Worm (Caenorhabditis elegans): Measurements from ENCODE around the gene picc-1.

DNA sequence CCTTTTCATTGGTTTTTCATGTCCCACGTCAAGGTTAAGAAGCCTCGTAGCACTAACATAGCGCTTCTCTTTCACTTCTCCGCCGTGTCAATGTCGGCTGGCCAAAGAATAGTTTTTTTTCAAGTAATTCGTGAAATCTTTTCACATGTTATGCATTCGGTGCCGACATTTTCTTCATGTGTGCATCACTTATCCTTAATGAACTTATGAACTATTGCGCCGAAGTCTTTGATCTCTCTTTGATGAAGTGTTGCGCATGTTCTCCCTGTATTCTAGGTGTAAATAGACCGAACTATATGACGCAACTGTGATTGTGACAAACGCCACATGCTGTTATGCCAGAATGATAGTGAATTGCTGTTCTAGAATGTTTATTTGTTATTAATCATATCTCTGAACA is 3.3 kb downstream of the picc-1 start:
- TF ChIP-seq ztf-11 (tag; optimal IDR thresholded peaks at IDR 0.05) (no peak), ama-1 (optimal IDR thresholded peaks at IDR 0.05) (no peak), unc-39 (tag; optimal IDR thresholded peaks at IDR 0.05) (no peak), sma-9 (GFP tag; optimal IDR thresholded peaks at IDR 0.05) (no peak), sma-9 (tag; optimal IDR thresholded peaks at IDR 0.05) (no peak)

Data from whole organism, L2 larva.